Worm (Caenorhabditis elegans) whole organism, L2 larva: Measurements from ENCODE around the gene taap-1.

Source experiments
- C34F6.9 ChIP-seq: fragments of 150-350 bp; optimal IDR thresholded peaks from 2 replicates; lab custom pipeline; 2014; ENCODE audit warnings: missing biosample characterization, missing genetic modification characterization
- F13H6.1 ChIP-seq: sonication (generic microtip); optimal IDR thresholded peaks from 2 replicates; lab custom pipeline; 2016; ENCODE audit warnings: missing genetic modification characterization, missing compliant biosample characterization
- Y55F3AM.14 ChIP-seq: fragments of 200-800 bp; sonication (Bioruptor generic); optimal IDR thresholded peaks from 2 replicates; lab custom pipeline; 2018; ENCODE audit warnings: mild to moderate bottlenecking, missing genetic modification characterization, missing compliant biosample characterization
- aly-2 ChIP-seq: fragments of 150-350 bp; optimal IDR thresholded peaks from 2 replicates; lab custom pipeline; 2014; ENCODE audit warnings: missing biosample characterization, missing genetic modification characterization
- ama-1 ChIP-seq: fragments of 150-350 bp; optimal IDR thresholded peaks from 2 replicates; lab custom pipeline; 2018; ENCODE audit warnings: inconsistent platforms
- ceh-82 ChIP-seq: fragments of 150-350 bp; optimal IDR thresholded peaks from 2 replicates; lab custom pipeline; 2014; ENCODE audit warnings: missing biosample characterization, missing genetic modification characterization
- crh-2 ChIP-seq: sonication (generic microtip); optimal IDR thresholded peaks from 2 replicates; lab custom pipeline; 2017; ENCODE audit warnings: missing biosample characterization, missing genetic modification characterization
- dmd-4 ChIP-seq: sonication (generic microtip); optimal IDR thresholded peaks from 2 replicates; lab custom pipeline; 2017; ENCODE audit warnings: missing biosample characterization, missing genetic modification characterization
- egl-27 ChIP-seq: sonication (generic microtip); optimal IDR thresholded peaks from 3 replicates; lab custom pipeline; 2017; ENCODE audit warnings: missing biosample characterization, missing genetic modification reagents, missing genetic modification characterization
- elt-3 ChIP-seq: sonication (generic microtip); optimal IDR thresholded peaks from 2 replicates; lab custom pipeline; 2017; ENCODE audit warnings: missing biosample characterization, missing genetic modification characterization
- fos-1 ChIP-seq: fragments of 150-350 bp; optimal IDR thresholded peaks from 2 replicates; lab custom pipeline; 2014; ENCODE audit warnings: missing biosample characterization, missing genetic modification characterization
- gmeb-1 ChIP-seq: fragments of 150-350 bp; optimal IDR thresholded peaks from 2 replicates; lab custom pipeline; 2014; ENCODE audit warnings: missing biosample characterization, missing genetic modification characterization
- lin-13 ChIP-seq: fragments of 150-350 bp; optimal IDR thresholded peaks from 2 replicates; lab custom pipeline; 2014; ENCODE audit warnings: missing biosample characterization, missing genetic modification reagents, missing genetic modification characterization
- lsy-2 ChIP-seq, 2 experiments: fragments of 150-350 bp in 1 of 2; sonication (generic microtip) in 1 of 2; optimal IDR thresholded peaks; 2 replicates each; lab custom pipeline; 2014 to 2017; ENCODE audit warnings: missing biosample characterization in 2 of 2, missing genetic modification characterization in 2 of 2
- mab-5 ChIP-seq: fragments of 150-350 bp; optimal IDR thresholded peaks from 2 replicates; lab custom pipeline; 2014; ENCODE audit warnings: missing biosample characterization, missing genetic modification characterization
- nhr-11 ChIP-seq: fragments of 150-350 bp; optimal IDR thresholded peaks from 2 replicates; lab custom pipeline; 2014; ENCODE audit warnings: missing biosample characterization, missing genetic modification characterization
- nhr-12 ChIP-seq: fragments of 150-350 bp; optimal IDR thresholded peaks from 2 replicates; lab custom pipeline; 2014; ENCODE audit warnings: missing biosample characterization, missing genetic modification characterization
- nhr-129 ChIP-seq: fragments of 150-350 bp; optimal IDR thresholded peaks from 2 replicates; lab custom pipeline; 2014; ENCODE audit warnings: missing biosample characterization, missing genetic modification characterization
- nhr-21 ChIP-seq: fragments of 150-350 bp; optimal IDR thresholded peaks from 2 replicates; lab custom pipeline; 2014; ENCODE audit warnings: missing biosample characterization, missing genetic modification characterization
- nhr-23 ChIP-seq: fragments of 150-350 bp; optimal IDR thresholded peaks from 2 replicates; lab custom pipeline; 2014; ENCODE audit warnings: missing biosample characterization, missing genetic modification reagents, missing genetic modification characterization
- nhr-237 ChIP-seq: fragments of 150-350 bp; optimal IDR thresholded peaks from 2 replicates; lab custom pipeline; 2014; ENCODE audit warnings: missing biosample characterization, missing genetic modification characterization
- nhr-6 ChIP-seq: fragments of 150-350 bp; optimal IDR thresholded peaks from 2 replicates; lab custom pipeline; 2014; ENCODE audit warnings: missing biosample characterization, missing genetic modification characterization
- nhr-77 ChIP-seq: fragments of 150-350 bp; optimal IDR thresholded peaks from 2 replicates; lab custom pipeline; 2014; ENCODE audit warnings: missing biosample characterization, missing genetic modification characterization
- sma-9 ChIP-seq, 2 experiments: fragments of 150-350 bp in 1 of 2; sonication (generic microtip) in 1 of 2; optimal IDR thresholded peaks; 2 replicates each; lab custom pipeline; 2014 to 2016; ENCODE audit warnings: missing genetic modification characterization in 2 of 2, mild to moderate bottlenecking in 1 of 2, missing biosample characterization in 1 of 2, missing compliant biosample characterization in 1 of 2, missing genetic modification reagents in 1 of 2, moderate library complexity in 1 of 2
- unc-39 ChIP-seq: fragments of 150-350 bp; optimal IDR thresholded peaks from 2 replicates; lab custom pipeline; 2014; ENCODE audit warnings: missing biosample characterization, missing genetic modification characterization
- unc-55 ChIP-seq: fragments of 150-350 bp; sonication (generic microtip); optimal IDR thresholded peaks from 3 replicates; lab custom pipeline; 2014; ENCODE audit warnings: missing biosample characterization, missing genetic modification reagents, missing genetic modification characterization
- unc-62 ChIP-seq: fragments of 150-350 bp; optimal IDR thresholded peaks from 2 replicates; lab custom pipeline; 2014; ENCODE audit warnings: missing biosample characterization, missing genetic modification reagents, missing genetic modification characterization
- zag-1 ChIP-seq: fragments of 150-350 bp; optimal IDR thresholded peaks from 2 replicates; lab custom pipeline; 2014; ENCODE audit warnings: missing biosample characterization, missing genetic modification characterization
- ztf-11 ChIP-seq: sonication (generic microtip); optimal IDR thresholded peaks from 2 replicates; lab custom pipeline; 2017; ENCODE audit warnings: missing biosample characterization, missing genetic modification characterization
- ztf-4 ChIP-seq: fragments of 150-350 bp; optimal IDR thresholded peaks from 2 replicates; lab custom pipeline; 2014; ENCODE audit warnings: missing biosample characterization, missing genetic modification characterization

Gene taap-1

ce11 chrII:8484546-8484945, 875 bp upstream of the taap-1 start:
- TF ChIP-seq nhr-77 (tag; lab: Kevin White, UChicago) (no peak), C34F6.9 (tag; lab: Kevin White, UChicago) (peak; percentile 33), unc-55 (peak; percentile 4), sma-9 (GFP tag; optimal IDR thresholded peaks at IDR 0.05; lab: Kevin White, UChicago) (peak; percentile 68), sma-9 (tag; optimal IDR thresholded peaks at IDR 0.05; lab: Kevin White, UChicago) (no peak), ama-1 (lab: Kevin White, UChicago) (peak; percentile 8), gmeb-1 (tag; lab: Kevin White, UChicago) (peak; percentile 30), crh-2 (tag; lab: Kevin White, UChicago) (peak; percentile 78), unc-39 (tag; lab: Kevin White, UChicago) (no peak), nhr-129 (tag; lab: Kevin White, UChicago) (peak; percentile 63), aly-2 (tag; lab: Kevin White, UChicago) (no peak), egl-27 (peak; percentile 13), zag-1 (tag; lab: Kevin White, UChicago) (no peak), fos-1 (tag; lab: Kevin White, UChicago) (peak; percentile 71), F13H6.1 (tag; lab: Kevin White, UChicago) (peak; percentile 56), ztf-11 (no peak), lsy-2 (tag; optimal IDR thresholded peaks at IDR 0.05; lab: Kevin White, UChicago) (peak in 1 of 2 experiments; percentile 26)

- peak; percentile 26 for TF ChIP-seq nhr-11
- no peak for TF ChIP-seq ztf-11
- TF ChIP-seq nhr-129 (tag; lab: Kevin White, UChicago), result peak; percentile 51
- no peak for TF ChIP-seq unc-62 (GFP tag; lab: Kevin White, UChicago)
- peak; percentile 31 for TF ChIP-seq C34F6.9 (tag; lab: Kevin White, UChicago)
- peak; percentile 12 for TF ChIP-seq unc-55
- no peak for TF ChIP-seq lin-13 (GFP tag; lab: Kevin White, UChicago)
- no peak for TF ChIP-seq mab-5 (tag; lab: Kevin White, UChicago)
- peak; percentile 11 for TF ChIP-seq F13H6.1 (tag; lab: Kevin White, UChicago)
- TF ChIP-seq gmeb-1 (tag; lab: Kevin White, UChicago), result peak; percentile 40
- TF ChIP-seq fos-1 (tag; lab: Kevin White, UChicago), result peak; percentile 20
- no peak for TF ChIP-seq ceh-82 (tag; lab: Kevin White, UChicago)
- TF ChIP-seq crh-2 (tag; lab: Kevin White, UChicago), result peak; percentile 13
- no peak for TF ChIP-seq Y55F3AM.14 (GFP tag; lab: Kevin White, UChicago)
- TF ChIP-seq nhr-23, result no peak
- TF ChIP-seq lsy-2 (tag; optimal IDR thresholded peaks at IDR 0.05; lab: Kevin White, UChicago), result peak in 1 of 2 experiments; percentile 84
Observed at ce11 chrII:8483124-8483792, 413 bp downstream of the taap-1 start.

ce11 chrII:8481731-8482253, 1.9 kb downstream of the taap-1 start, which contains the start of gene M05D6.5:
Gene M05D6.5, minus strand, starts transcription at chrII:8482203.
- TF ChIP-seq elt-3 (tag; lab: Kevin White, UChicago), result no peak
- TF ChIP-seq ztf-4 (tag; lab: Kevin White, UChicago), result peak; percentile 67
- no peak for TF ChIP-seq nhr-21 (tag; lab: Kevin White, UChicago)
- TF ChIP-seq ama-1 (lab: Kevin White, UChicago), result peak; percentile 20
- TF ChIP-seq, all 48 proteins: peak for 2

ce11 chrII:8481033-8481708, 2.5 kb downstream of the taap-1 start:
- TF ChIP-seq crh-2 (tag; lab: Kevin White, UChicago), result peak; percentile 2
- TF ChIP-seq nhr-6 (tag; lab: Kevin White, UChicago), result no peak
- peak; percentile 58 for TF ChIP-seq ztf-4 (tag; lab: Kevin White, UChicago)
- no peak for TF ChIP-seq mab-5 (tag; lab: Kevin White, UChicago)
- no peak for TF ChIP-seq nhr-237
- TF ChIP-seq nhr-21 (tag; lab: Kevin White, UChicago), result no peak
- TF ChIP-seq nhr-12 (tag; lab: Kevin White, UChicago), result no peak
- peak; percentile 68 for TF ChIP-seq sma-9 (GFP tag; optimal IDR thresholded peaks at IDR 0.05; lab: Kevin White, UChicago)
- no peak for TF ChIP-seq sma-9 (tag; optimal IDR thresholded peaks at IDR 0.05; lab: Kevin White, UChicago)
- peak in 1 of 2 experiments; percentile 24 for TF ChIP-seq lsy-2 (tag; optimal IDR thresholded peaks at IDR 0.05; lab: Kevin White, UChicago)
- peak; percentile 5 for TF ChIP-seq fos-1 (tag; lab: Kevin White, UChicago)
- peak; percentile 29 for TF ChIP-seq nhr-129 (tag; lab: Kevin White, UChicago)
- TF ChIP-seq dmd-4, result no peak
- TF ChIP-seq ama-1 (lab: Kevin White, UChicago), result no peak
- TF ChIP-seq C34F6.9 (tag; lab: Kevin White, UChicago), result peak; percentile 41
- TF ChIP-seq F13H6.1 (tag; lab: Kevin White, UChicago), result peak; percentile 4
